Fruit fly (Drosophila melanogaster) whole organism, embryonic: ENCODE results near the gene eco.

Experiments used
- Abd-B ChIP-seq: fragments of 200-800 bp; sonication (Bioruptor generic); optimal IDR thresholded peaks from 2 replicates; lab custom pipeline; 2018; ENCODE audit warnings: missing biosample characterization, mild to moderate bottlenecking, missing genetic modification characterization, moderate library complexity
- CG11723 ChIP-seq: fragments of 200-800 bp; sonication (Bioruptor generic); optimal IDR thresholded peaks from 2 replicates; lab custom pipeline; 2017; ENCODE audit warnings: missing biosample characterization, mild to moderate bottlenecking, missing genetic modification characterization
- CG7987 ChIP-seq: fragments of 200-800 bp; sonication (Bioruptor generic); optimal IDR thresholded peaks from 2 replicates; lab custom pipeline; 2018; ENCODE audit warnings: missing biosample characterization, mild to moderate bottlenecking, missing genetic modification characterization, moderate library complexity
- Gug ChIP-seq: fragments of 200-800 bp; sonication (Bioruptor generic); IDR thresholded peaks from 4 replicates; pipeline ENCODE4 v1.3.6; 2022; ENCODE audit warnings: missing biosample characterization, missing genetic modification characterization
- Hand ChIP-seq: fragments of 200-800 bp; sonication (Bioruptor generic); optimal IDR thresholded peaks from 2 replicates; lab custom pipeline; 2017; ENCODE audit warnings: mild to moderate bottlenecking, missing biosample characterization, missing genetic modification reagents, missing genetic modification characterization
- Nf-YA ChIP-seq: fragments of 200-800 bp; sonication (Bioruptor generic); IDR thresholded peaks from 2 replicates; pipeline ENCODE4 v1.3.6; 2022; ENCODE audit warnings: missing biosample characterization, missing genetic modification characterization
- Vsx1 ChIP-seq: fragments of 200-800 bp; sonication (Bioruptor generic); optimal IDR thresholded peaks from 2 replicates; lab custom pipeline; 2017; ENCODE audit warnings: missing biosample characterization, mild to moderate bottlenecking, missing genetic modification characterization, missing genetic modification reagents
- insv ChIP-seq, 2 experiments: fragments of 200-800 bp; sonication (Bioruptor generic); optimal IDR thresholded peaks; 3 replicates each; lab custom pipeline; 2016 to 2018; ENCODE audit warnings: missing biosample characterization in 2 of 2, missing genetic modification characterization in 2 of 2

- TF ChIP-seq Hand (GFP tag; lab: Kevin White, UChicago): no peak
- TF ChIP-seq Vsx1 (GFP tag; lab: Kevin White, UChicago): no peak
- TF ChIP-seq Abd-B (GFP tag; lab: Kevin White, UChicago): no peak
- peak in 1 of 2 experiments; percentile 75 for TF ChIP-seq insv (GFP tag; optimal IDR thresholded peaks at IDR 0.05; lab: Kevin White, UChicago)
- TF ChIP-seq CG7987 (GFP tag; lab: Kevin White, UChicago): peak; percentile 4
- TF ChIP-seq Gug (GFP tag; lab: Robert Waterston, UW): no peak
- TF ChIP-seq CG11723 (GFP tag; lab: Kevin White, UChicago): no peak
- no peak for TF ChIP-seq Nf-YA (GFP tag; lab: Robert Waterston, UW)
Observed at dm6 chr3L:7361095-7361522, 22.0 kb upstream of the eco start.
